Fruit fly (Drosophila melanogaster): ENCODE results near the gene Doc3.
A peak's percentile ranks its signal among the peaks of the same experiment; 100 is the strongest.

The Doc3 gene

dm6 chr3L:9020436-9021370 lies 15.7 kb downstream of the Doc3 start (continued):
- TF ChIP-seq PHDP (tag; optimal IDR thresholded peaks at IDR 0.05) = no peak
- no peak for TF ChIP-seq Meics (GFP tag; optimal IDR thresholded peaks at IDR 0.05)
- no peak for TF ChIP-seq CG32767 (GFP tag; IDR thresholded peaks at IDR 0.05)
- no peak for TF ChIP-seq tin (GFP tag; optimal IDR thresholded peaks at IDR 0.05)
- TF ChIP-seq shn (GFP tag; optimal IDR thresholded peaks at IDR 0.05) = no peak
- TF ChIP-seq CG7963 (GFP tag; IDR thresholded peaks at IDR 0.05; ENCODE audit: partially characterized antibody) = no peak
- peak; percentile 11 for TF ChIP-seq CG2120 (GFP tag; optimal IDR thresholded peaks at IDR 0.05)
- no peak for TF ChIP-seq toy (GFP tag; IDR thresholded peaks at IDR 0.05)
- no peak for TF ChIP-seq en (GFP tag; optimal IDR thresholded peaks at IDR 0.05)
- no peak for TF ChIP-seq sug (tag; optimal IDR thresholded peaks at IDR 0.05)
- peak; percentile 6 for TF ChIP-seq sd (tag; optimal IDR thresholded peaks at IDR 0.05)
- 0 out of 2 replicates have a peak, but pooled peaks have one; percentile 6 for TF ChIP-seq lmd (GFP tag; IDR thresholded peaks at IDR 0.05)
- no peak for TF ChIP-seq bowl (GFP tag; IDR thresholded peaks at IDR 0.05)
- TF ChIP-seq HHEX (GFP tag; optimal IDR thresholded peaks at IDR 0.05) = no peak
- TF ChIP-seq Mrtf (GFP tag; IDR thresholded peaks at IDR 0.05) = no peak
- peak; percentile 11 for TF ChIP-seq sens (GFP tag)
- no peak for TF ChIP-seq eve (GFP tag; optimal IDR thresholded peaks at IDR 0.05)
- no peak for TF ChIP-seq CG13624 (GFP tag; optimal IDR thresholded peaks at IDR 0.05)
- peak; percentile 58 for TF ChIP-seq CG7271 (tag; optimal IDR thresholded peaks at IDR 0.05)
- no peak for TF ChIP-seq emc (GFP tag; optimal IDR thresholded peaks at IDR 0.05)
- TF ChIP-seq Ravus (GFP tag; IDR thresholded peaks at IDR 0.05) = no peak
- no peak for TF ChIP-seq pan (optimal IDR thresholded peaks at IDR 0.05)
- no peak for TF ChIP-seq pan (GFP tag; optimal IDR thresholded peaks at IDR 0.05 in 1 of 2, IDR thresholded peaks at IDR 0.05 in 1 of 2)
- no peak for TF ChIP-seq dmrt99B (tag; optimal IDR thresholded peaks at IDR 0.05)
- no peak for TF ChIP-seq Doc3 (GFP tag; IDR thresholded peaks at IDR 0.05; ENCODE audit: partially characterized antibody)
- no peak for TF ChIP-seq sqz (GFP tag; optimal IDR thresholded peaks at IDR 0.05)
- TF ChIP-seq NC2α (GFP tag; optimal IDR thresholded peaks at IDR 0.05) = no peak
- TF ChIP-seq CG3847 (GFP tag; IDR thresholded peaks at IDR 0.05) = no peak
- no peak for TF ChIP-seq CG7745 (tag; optimal IDR thresholded peaks at IDR 0.05)
- no peak for TF ChIP-seq Aef1 (GFP tag; IDR thresholded peaks at IDR 0.05)
- no peak for TF ChIP-seq Chrac-16 (GFP tag; optimal IDR thresholded peaks at IDR 0.05)
- no peak for TF ChIP-seq CG3407 (GFP tag; optimal IDR thresholded peaks at IDR 0.05)
- no peak for TF ChIP-seq CG14441 (GFP tag; IDR thresholded peaks at IDR 0.05)
- peak; percentile 16 for TF ChIP-seq CG10979 (tag; optimal IDR thresholded peaks at IDR 0.05)
- TF ChIP-seq zf30C (GFP tag; optimal IDR thresholded peaks at IDR 0.05) = peak; percentile 79
- TF ChIP-seq abd-A (tag; optimal IDR thresholded peaks at IDR 0.05) = no peak
- no peak for TF ChIP-seq CG8290 (GFP tag; optimal IDR thresholded peaks at IDR 0.05)
- peak in 1 of 2 experiments; percentile 66 for TF ChIP-seq CG8290 (tag; optimal IDR thresholded peaks at IDR 0.05)
- TF ChIP-seq lab (GFP tag; optimal IDR thresholded peaks at IDR 0.05) = peak; percentile 51
- peak; percentile 50 for TF ChIP-seq CG18599 (GFP tag; optimal IDR thresholded peaks at IDR 0.05)
- no peak for TF ChIP-seq Pdp1 (GFP tag; optimal IDR thresholded peaks at IDR 0.05)
- TF ChIP-seq ci (GFP tag; IDR thresholded peaks at IDR 0.05) = no peak
- no peak for TF ChIP-seq CG13296 (GFP tag; optimal IDR thresholded peaks at IDR 0.05)
- no peak for TF ChIP-seq CG3281 (GFP tag; optimal IDR thresholded peaks at IDR 0.05)
- no peak for TF ChIP-seq CG4328 (GFP tag; optimal IDR thresholded peaks at IDR 0.05)
- no peak for TF ChIP-seq Hr3 (GFP tag; optimal IDR thresholded peaks at IDR 0.05)
- TF ChIP-seq CG31441 (GFP tag; IDR thresholded peaks at IDR 0.05) = no peak
- TF ChIP-seq CG15696 (tag; optimal IDR thresholded peaks at IDR 0.05) = peak; percentile 51
- TF ChIP-seq pnt (GFP tag; optimal IDR thresholded peaks at IDR 0.05) = no peak
- no peak for TF ChIP-seq Mes4 (GFP tag; optimal IDR thresholded peaks at IDR 0.05)

Data from whole organism, embryonic.